Worm (Caenorhabditis elegans) whole organism, L4 larva: ENCODE measurements around the gene flp-1.

ENCODE experiments used
- aly-2 ChIP-seq: sonication (generic microtip); optimal IDR thresholded peaks from 2 replicates; lab custom pipeline; 2018; ENCODE audit warnings: missing biosample characterization, missing genetic modification characterization
- fkh-10 ChIP-seq: fragments of 150-350 bp; optimal IDR thresholded peaks from 2 replicates; lab custom pipeline; 2014; ENCODE audit warnings: missing biosample characterization, missing genetic modification reagents, missing genetic modification characterization
- pha-4 ChIP-seq, 2 experiments: fragments of 150-350 bp in 1 of 2; fragments of 200-800 bp in 1 of 2; sonication (Bioruptor generic) in 1 of 2; IDR thresholded peaks in 1 of 2; optimal IDR thresholded peaks in 1 of 2; 2 replicates each; pipeline versions ENCODE4 v1.3.6 to Lab custom; 2014 to 2022; ENCODE audit warnings: missing genetic modification characterization in 2 of 2, missing genetic modification reagents in 2 of 2, missing biosample characterization in 1 of 2, missing compliant biosample characterization in 1 of 2
- saeg-2 ChIP-seq: fragments of 200-800 bp; sonication (Bioruptor generic); IDR thresholded peaks from 2 replicates; pipeline ENCODE4 v1.3.6; 2022; ENCODE audit warnings: missing genetic modification reagents, missing genetic modification characterization, missing compliant biosample characterization

DNA sequence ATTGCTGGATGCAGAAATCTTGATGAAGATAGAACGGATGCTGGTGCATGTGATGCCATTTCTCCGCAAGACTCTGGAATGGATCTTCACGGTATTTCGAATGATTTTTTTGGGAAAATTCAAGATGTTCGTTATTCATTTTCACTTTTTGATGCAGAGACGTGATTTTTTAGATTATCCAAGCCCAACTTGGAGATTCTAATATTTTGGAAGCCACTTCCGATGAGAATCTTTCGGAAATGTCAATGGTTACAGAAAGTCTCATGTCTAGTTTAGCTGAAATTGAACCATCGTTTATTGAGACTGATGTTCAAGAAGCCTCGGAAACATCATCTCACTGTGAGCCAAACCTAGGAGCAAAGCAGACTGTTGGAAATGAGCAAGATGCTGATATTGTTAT is 43.7 kb upstream of the flp-1 start:
- TF ChIP-seq fkh-10 (GFP tag; lab: Kevin White, UChicago) (no peak), saeg-2 (GFP tag; lab: Robert Waterston, UW) (no peak), aly-2 (tag; lab: Kevin White, UChicago) (no peak), pha-4 (GFP tag; IDR thresholded peaks at IDR 0.05; lab: Robert Waterston, UW) (no peak), pha-4 (tag; optimal IDR thresholded peaks at IDR 0.05; lab: Kevin White, UChicago) (no peak)
